Fruit fly (Drosophila melanogaster) whole organism, larva: ENCODE results near the gene CG9132.

Experiments used
- noc ChIP-seq: fragments of 200-800 bp; sonication (Bioruptor generic); optimal IDR thresholded peaks from 3 replicates; lab custom pipeline; 2019; ENCODE audit warnings: missing biosample characterization, mild to moderate bottlenecking, missing genetic modification characterization, moderate library complexity

Gene CG9132

DNA sequence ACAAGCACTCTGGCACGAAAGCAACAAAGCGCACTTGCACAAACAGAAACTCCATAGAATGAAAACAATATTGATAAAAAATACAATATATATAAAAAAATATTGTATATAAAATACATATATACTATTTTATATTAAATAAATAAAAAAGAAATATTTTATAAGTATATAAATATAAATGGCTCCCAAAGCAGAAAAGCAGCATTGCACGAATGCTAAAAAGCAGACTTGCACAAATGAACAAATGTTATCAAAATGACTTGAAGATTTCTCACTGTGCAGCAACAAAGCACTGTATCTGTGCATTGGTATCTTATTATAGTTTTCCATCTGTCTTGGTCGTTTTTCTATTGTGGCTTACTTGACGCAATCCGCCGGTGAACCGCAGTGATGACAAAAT is 31.7 kb downstream of the CG9132 start:
- TF ChIP-seq noc (tag; lab: Kevin White, UChicago), result no peak

- no peak for TF ChIP-seq noc (tag; lab: Kevin White, UChicago)
Measured at dm6 chrX:16766868-16767431, 33.6 kb downstream of the CG9132 start.

dm6 chrX:16765809-16766208 is 34.7 kb downstream of the CG9132 start:
- TF ChIP-seq noc (tag; lab: Kevin White, UChicago), result no peak

DNA sequence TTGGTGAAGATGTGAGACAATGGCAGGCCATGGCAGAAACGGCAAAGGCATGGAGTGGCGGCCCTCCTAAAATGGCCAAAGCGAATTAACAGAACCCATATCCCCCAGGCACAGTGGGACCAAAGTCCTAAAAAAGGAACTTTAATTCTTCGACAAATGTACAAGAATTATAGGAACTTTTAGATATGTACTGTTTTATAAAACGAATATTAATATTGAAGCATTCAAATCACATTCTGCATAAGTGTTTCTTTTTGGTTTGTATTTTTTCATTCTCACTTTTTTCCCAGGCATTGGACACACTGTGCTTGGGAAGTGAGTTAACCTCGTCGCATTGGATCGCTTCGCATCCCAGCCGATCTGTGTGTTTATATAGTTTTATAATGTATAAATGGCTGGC is 35.6 kb downstream of the CG9132 start:
- TF ChIP-seq noc (tag; lab: Kevin White, UChicago), result no peak

dm6 chrX:16761531-16761930 is 39.0 kb downstream of the CG9132 start:
- no peak for TF ChIP-seq noc (tag; lab: Kevin White, UChicago)

DNA sequence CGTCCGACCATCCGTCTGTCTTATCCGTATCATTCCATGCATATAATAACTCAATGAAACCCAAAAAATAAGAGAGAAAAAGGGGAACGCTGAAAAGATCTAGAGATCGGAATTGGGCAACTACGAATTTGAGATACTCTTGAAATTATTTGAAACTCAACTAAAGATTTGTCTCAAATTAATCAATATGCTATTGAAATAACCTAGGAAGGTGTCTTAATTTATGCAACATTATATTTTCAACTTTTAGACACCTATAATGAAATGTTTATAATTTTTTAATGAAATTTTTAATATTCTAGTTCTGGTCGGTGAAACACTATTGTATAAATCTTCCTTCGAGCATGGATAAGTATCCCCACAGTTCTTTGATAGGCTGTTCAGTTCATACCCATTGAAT is 40.0 kb downstream of the CG9132 start:
- TF ChIP-seq noc (tag; lab: Kevin White, UChicago), result no peak

dm6 chrX:16757645-16758044 is 42.9 kb downstream of the CG9132 start:
- no peak for TF ChIP-seq noc (tag; lab: Kevin White, UChicago)

- no peak for TF ChIP-seq noc (tag; lab: Kevin White, UChicago)
Measured at dm6 chrX:16753066-16753465, 47.4 kb downstream of the CG9132 start.

dm6 chrX:16751579-16752156 is 48.8 kb downstream of the CG9132 start, which contains the start of gene goe:
Gene goe (minus strand): TSS chrX:16751910.
- peak; percentile 56 for TF ChIP-seq noc (tag; lab: Kevin White, UChicago)

- peak; percentile 82 for TF ChIP-seq noc (tag; lab: Kevin White, UChicago)
Measured at dm6 chrX:16750712-16751578, 49.6 kb downstream of the CG9132 start.

DNA sequence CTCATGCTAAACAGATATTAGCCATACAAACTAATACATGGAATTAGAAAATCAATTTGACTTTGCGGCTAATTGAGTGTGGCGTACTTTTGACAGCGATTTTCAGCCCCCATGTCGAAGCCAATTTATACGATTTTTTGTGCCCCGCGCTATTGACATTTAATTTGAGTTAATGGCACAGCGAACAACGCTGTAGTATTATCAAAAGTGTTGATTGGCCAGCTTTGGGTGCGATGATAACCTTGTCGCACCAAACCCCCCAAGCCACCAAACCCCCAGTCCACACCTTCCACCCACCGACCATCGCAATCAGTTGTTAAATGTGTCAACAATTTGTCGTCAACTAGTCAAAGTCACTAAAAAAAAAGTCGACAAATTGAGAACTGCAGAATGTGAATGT is 51.2 kb downstream of the CG9132 start:
- peak; percentile 68 for TF ChIP-seq noc (tag; lab: Kevin White, UChicago)

dm6 chrX:16747467-16747866 is 53.0 kb downstream of the CG9132 start:
- peak; percentile 85 for TF ChIP-seq noc (tag; lab: Kevin White, UChicago)
